Worm (Caenorhabditis elegans) whole organism, late embryonic: ENCODE measurements around the gene unc-1.

Source experiments
- C08G9.2 ChIP-seq: sonication (generic microtip); optimal IDR thresholded peaks from 2 replicates; lab custom pipeline; 2016; ENCODE audit warnings: mild to moderate bottlenecking, missing genetic modification characterization, moderate library complexity, missing compliant biosample characterization
- C38D4.7 ChIP-seq: fragments of 200-800 bp; sonication (Bioruptor generic); optimal IDR thresholded peaks from 2 replicates; lab custom pipeline; 2018; ENCODE audit warnings: mild to moderate bottlenecking, missing genetic modification characterization, moderate library complexity, missing compliant biosample characterization
- F13H6.1 ChIP-seq: sonication (generic microtip); optimal IDR thresholded peaks from 2 replicates; lab custom pipeline; 2016; ENCODE audit warnings: missing genetic modification characterization, missing compliant biosample characterization
- K09A11.1 ChIP-seq: sonication (generic microtip); optimal IDR thresholded peaks from 2 replicates; lab custom pipeline; 2017; ENCODE audit warnings: antibody characterized with exemption, mild to moderate bottlenecking, missing genetic modification characterization, missing compliant biosample characterization; ENCODE audit not compliant: insufficient read depth
- T23F11.4 ChIP-seq: fragments of 200-800 bp; sonication (Bioruptor generic); optimal IDR thresholded peaks from 2 replicates; lab custom pipeline; 2018; ENCODE audit warnings: mild to moderate bottlenecking, missing genetic modification characterization, missing compliant biosample characterization
- Y22D7AL.16 ChIP-seq: sonication (generic microtip); optimal IDR thresholded peaks from 2 replicates; lab custom pipeline; 2016; ENCODE audit warnings: missing genetic modification characterization, missing compliant biosample characterization
- ahr-1 ChIP-seq: sonication (generic microtip); optimal IDR thresholded peaks from 2 replicates; lab custom pipeline; 2016; ENCODE audit warnings: missing genetic modification characterization, missing compliant biosample characterization
- ama-1 ChIP-seq: fragments of 150-350 bp; optimal IDR thresholded peaks from 2 replicates; lab custom pipeline; 2014
- ceh-18 ChIP-seq: sonication (generic microtip); optimal IDR thresholded peaks from 2 replicates; lab custom pipeline; 2016; ENCODE audit warnings: missing genetic modification characterization, missing compliant biosample characterization
- ceh-19 ChIP-seq: fragments of 200-800 bp; sonication (Bioruptor generic); optimal IDR thresholded peaks from 2 replicates; lab custom pipeline; 2018; ENCODE audit warnings: mild to moderate bottlenecking, missing genetic modification characterization, missing compliant biosample characterization
- ceh-2 ChIP-seq: sonication (generic microtip); optimal IDR thresholded peaks from 2 replicates; lab custom pipeline; 2016; ENCODE audit warnings: missing genotype, missing genetic modification characterization, missing compliant biosample characterization
- ceh-22 ChIP-seq: sonication (generic microtip); optimal IDR thresholded peaks from 2 replicates; lab custom pipeline; 2017; ENCODE audit warnings: missing biosample characterization, missing genetic modification characterization
- ceh-24 ChIP-seq: sonication (generic microtip); optimal IDR thresholded peaks from 2 replicates; lab custom pipeline; 2016; ENCODE audit warnings: mild to moderate bottlenecking, missing genetic modification characterization, missing compliant biosample characterization
- ceh-31 ChIP-seq: sonication (generic microtip); optimal IDR thresholded peaks from 2 replicates; lab custom pipeline; 2016; ENCODE audit warnings: missing genetic modification characterization, missing compliant biosample characterization
- ceh-34 ChIP-seq: sonication (generic microtip); optimal IDR thresholded peaks from 2 replicates; lab custom pipeline; 2016; ENCODE audit warnings: mild to moderate bottlenecking, missing genetic modification characterization, missing compliant biosample characterization
- ceh-45 ChIP-seq: fragments of 200-800 bp; sonication (Bioruptor generic); IDR thresholded peaks from 2 replicates; pipeline ENCODE4 v1.3.6; 2022; ENCODE audit warnings: missing genetic modification reagents, missing genetic modification characterization, missing compliant biosample characterization
- ceh-48 ChIP-seq: sonication (generic microtip); optimal IDR thresholded peaks from 2 replicates; lab custom pipeline; 2016; ENCODE audit warnings: missing genetic modification characterization, inconsistent platforms, missing compliant biosample characterization
- ceh-9 ChIP-seq: sonication (generic microtip); optimal IDR thresholded peaks from 2 replicates; lab custom pipeline; 2016; ENCODE audit warnings: mild to moderate bottlenecking, missing genetic modification characterization, inconsistent platforms, missing compliant biosample characterization
- che-1 ChIP-seq: sonication (generic microtip); optimal IDR thresholded peaks from 2 replicates; lab custom pipeline; 2016; ENCODE audit warnings: mild to moderate bottlenecking, missing genetic modification characterization, missing compliant biosample characterization
- dmd-4 ChIP-seq: sonication (generic microtip); optimal IDR thresholded peaks from 2 replicates; lab custom pipeline; 2016; ENCODE audit warnings: borderline replicate concordance, missing genetic modification characterization, missing compliant biosample characterization
- dve-1 ChIP-seq: sonication (generic microtip); optimal IDR thresholded peaks from 2 replicates; lab custom pipeline; 2017; ENCODE audit warnings: antibody characterized with exemption, mild to moderate bottlenecking, missing genetic modification characterization, missing compliant biosample characterization
- ets-4 ChIP-seq: sonication (generic microtip); optimal IDR thresholded peaks from 2 replicates; lab custom pipeline; 2016; ENCODE audit warnings: missing genetic modification characterization, missing compliant biosample characterization
- eyg-1 ChIP-seq: sonication (generic microtip); optimal IDR thresholded peaks from 2 replicates; lab custom pipeline; 2016; ENCODE audit warnings: missing genotype, missing genetic modification characterization, missing compliant biosample characterization
- fax-1 ChIP-seq: sonication (generic microtip); optimal IDR thresholded peaks from 2 replicates; lab custom pipeline; 2016; ENCODE audit warnings: missing genotype, missing genetic modification characterization, missing compliant biosample characterization
- fkh-10 ChIP-seq: fragments of 150-350 bp; optimal IDR thresholded peaks from 2 replicates; lab custom pipeline; 2014; ENCODE audit warnings: missing biosample characterization, missing genetic modification reagents, missing genetic modification characterization
- gmeb-2 ChIP-seq: sonication (generic microtip); optimal IDR thresholded peaks from 2 replicates; lab custom pipeline; 2016; ENCODE audit warnings: missing genetic modification characterization, inconsistent platforms, missing compliant biosample characterization
- hlh-13 ChIP-seq: fragments of 200-800 bp; sonication (Bioruptor generic); optimal IDR thresholded peaks from 2 replicates; lab custom pipeline; 2018; ENCODE audit warnings: mild to moderate bottlenecking, missing genetic modification characterization, missing compliant biosample characterization
- hlh-30 ChIP-seq: sonication (generic microtip); optimal IDR thresholded peaks from 2 replicates; lab custom pipeline; 2017; ENCODE audit warnings: antibody characterized with exemption, missing genetic modification characterization, missing compliant biosample characterization; ENCODE audit not compliant: insufficient read depth
- hlh-6 ChIP-seq: sonication (generic microtip); optimal IDR thresholded peaks from 2 replicates; lab custom pipeline; 2016; ENCODE audit warnings: missing genotype, missing genetic modification characterization, missing compliant biosample characterization
- hlh-8 ChIP-seq: sonication (generic microtip); optimal IDR thresholded peaks from 2 replicates; lab custom pipeline; 2016; ENCODE audit warnings: missing genotype, missing genetic modification characterization, missing compliant biosample characterization
- lin-11 ChIP-seq: fragments of 200-800 bp; sonication (Bioruptor generic); optimal IDR thresholded peaks from 2 replicates; lab custom pipeline; 2018; ENCODE audit warnings: mild to moderate bottlenecking, missing genetic modification characterization, missing compliant biosample characterization
- madf-2 ChIP-seq: sonication (generic microtip); optimal IDR thresholded peaks from 2 replicates; lab custom pipeline; 2017; ENCODE audit warnings: missing genetic modification characterization, missing compliant biosample characterization
- mec-3 ChIP-seq: sonication (generic microtip); optimal IDR thresholded peaks from 2 replicates; lab custom pipeline; 2016; ENCODE audit warnings: borderline replicate concordance, missing genetic modification characterization, missing compliant biosample characterization
- nfya-1 ChIP-seq: sonication (generic microtip); optimal IDR thresholded peaks from 2 replicates; lab custom pipeline; 2017; ENCODE audit warnings: missing genetic modification characterization, mild to moderate bottlenecking, missing compliant biosample characterization, antibody characterized with exemption, moderate library complexity
- pag-3 ChIP-seq: sonication (generic microtip); optimal IDR thresholded peaks from 2 replicates; lab custom pipeline; 2016; ENCODE audit warnings: missing compliant biosample characterization, missing genetic modification characterization, borderline replicate concordance
- pha-2 ChIP-seq: sonication (generic microtip); optimal IDR thresholded peaks from 2 replicates; lab custom pipeline; 2017; ENCODE audit warnings: mild to moderate bottlenecking, missing genetic modification characterization, missing compliant biosample characterization
- ref-2 ChIP-seq: sonication (generic microtip); optimal IDR thresholded peaks from 2 replicates; lab custom pipeline; 2016; ENCODE audit warnings: missing genetic modification characterization, missing compliant biosample characterization
- sdc-2 ChIP-seq: sonication (generic microtip); optimal IDR thresholded peaks from 2 replicates; lab custom pipeline; 2016; ENCODE audit warnings: missing genotype, missing genetic modification characterization, missing compliant biosample characterization
- sox-2 ChIP-seq: fragments of 200-800 bp; sonication (Bioruptor generic); IDR thresholded peaks from 2 replicates; pipeline ENCODE4 v1.3.6; 2022; ENCODE audit warnings: missing genetic modification reagents, missing genetic modification characterization, missing compliant biosample characterization
- tbx-7 ChIP-seq: sonication (generic microtip); optimal IDR thresholded peaks from 2 replicates; lab custom pipeline; 2016; ENCODE audit warnings: missing genotype, missing genetic modification characterization, missing compliant biosample characterization
- ttx-3 ChIP-seq: sonication (generic microtip); optimal IDR thresholded peaks from 2 replicates; lab custom pipeline; 2016; ENCODE audit warnings: missing genetic modification reagents, missing genetic modification characterization, missing compliant biosample characterization
- unc-3 ChIP-seq, 2 experiments: fragments of 200-800 bp in 1 of 2; sonication (Bioruptor generic) in 1 of 2; sonication (generic microtip) in 1 of 2; conservative IDR thresholded peaks in 1 of 2; optimal IDR thresholded peaks in 1 of 2; 2 replicates each; pipeline versions ENCODE4 v1.3.6 to Lab custom; 2016 to 2022; ENCODE audit warnings: missing compliant biosample characterization in 2 of 2, missing genetic modification characterization in 2 of 2, missing genetic modification reagents in 1 of 2
- unc-42 ChIP-seq: sonication (generic microtip); optimal IDR thresholded peaks from 2 replicates; lab custom pipeline; 2016; ENCODE audit warnings: missing genotype, missing genetic modification characterization, missing compliant biosample characterization
- unc-55 ChIP-seq: sonication (generic microtip); optimal IDR thresholded peaks from 2 replicates; lab custom pipeline; 2017; ENCODE audit warnings: missing biosample characterization, missing genetic modification reagents, missing genetic modification characterization
- unc-86 ChIP-seq: sonication (generic microtip); optimal IDR thresholded peaks from 2 replicates; lab custom pipeline; 2016; ENCODE audit warnings: missing genetic modification characterization, missing compliant biosample characterization
- zip-5 ChIP-seq: sonication (generic microtip); optimal IDR thresholded peaks from 2 replicates; lab custom pipeline; 2016; ENCODE audit warnings: missing genetic modification characterization, missing compliant biosample characterization
- ztf-16 ChIP-seq: sonication (generic microtip); optimal IDR thresholded peaks from 2 replicates; lab custom pipeline; 2017; ENCODE audit warnings: missing genetic modification characterization, missing compliant biosample characterization

Gene unc-1

ce11 chrX:1096808-1097207 lies 34.6 kb upstream of the unc-1 start, which contains the start of the genes pigx-1 and rme-6:
Gene pigx-1, minus strand, starts transcription at chrX:1097013.
Gene rme-6, plus strand, starts transcription at chrX:1097152.
- TF ChIP-seq nfya-1 (tag; lab: Kevin White, UChicago) (peak; percentile 24), pag-3 (tag; lab: Kevin White, UChicago) (no peak), ceh-48 (peak; percentile 10)

ce11 chrX:1094332-1094731 lies 32.1 kb upstream of the unc-1 start:
- TF ChIP-seq hlh-13 (no peak), ztf-16 (tag; lab: Kevin White, UChicago) (no peak), ttx-3 (tag; lab: Kevin White, UChicago) (no peak), pha-2 (tag; lab: Kevin White, UChicago) (no peak), hlh-6 (tag; lab: Kevin White, UChicago) (no peak), ceh-31 (tag; lab: Kevin White, UChicago) (no peak), unc-42 (no peak), hlh-30 (no peak), nfya-1 (tag; lab: Kevin White, UChicago) (no peak), Y22D7AL.16 (tag; lab: Kevin White, UChicago) (no peak), che-1 (tag; lab: Kevin White, UChicago) (no peak), zip-5 (tag; lab: Kevin White, UChicago) (no peak), ceh-22 (tag; lab: Kevin White, UChicago) (no peak), eyg-1 (tag; lab: Kevin White, UChicago) (no peak), C38D4.7 (GFP tag; lab: Kevin White, UChicago) (no peak), unc-86 (tag; lab: Kevin White, UChicago) (no peak), ceh-48 (no peak)

- TF ChIP-seq dmd-4 (tag; lab: Kevin White, UChicago) (no peak), dve-1 (tag; lab: Kevin White, UChicago) (peak; percentile 72), sdc-2 (tag; lab: Kevin White, UChicago) (peak; percentile 88), F13H6.1 (tag; lab: Kevin White, UChicago) (peak; percentile 85), ahr-1 (no peak), C08G9.2 (tag; lab: Kevin White, UChicago) (peak; percentile 49), ama-1 (no peak), ceh-18 (tag; lab: Kevin White, UChicago) (peak; percentile 99), mec-3 (tag; lab: Kevin White, UChicago) (no peak), lin-11 (tag; lab: Kevin White, UChicago) (no peak), ref-2 (tag; lab: Kevin White, UChicago) (peak; percentile 74), ttx-3 (tag; lab: Kevin White, UChicago) (no peak), pag-3 (tag; lab: Kevin White, UChicago) (no peak), ceh-34 (tag; lab: Kevin White, UChicago) (peak; percentile 91), ets-4 (peak; percentile 64), unc-42 (peak; percentile 84), che-1 (tag; lab: Kevin White, UChicago) (no peak), T23F11.4 (no peak), K09A11.1 (peak; percentile 7), hlh-30 (peak; percentile 97), eyg-1 (tag; lab: Kevin White, UChicago) (no peak), nfya-1 (tag; lab: Kevin White, UChicago) (peak; percentile 95), unc-3 (GFP tag; conservative IDR thresholded peaks at IDR 0.05; lab: Robert Waterston, UW) (no peak), unc-3 (tag; optimal IDR thresholded peaks at IDR 0.05; lab: Kevin White, UChicago) (peak; percentile 31), hlh-8 (tag; lab: Kevin White, UChicago) (peak; percentile 86), sox-2 (peak; percentile 70), C38D4.7 (GFP tag; lab: Kevin White, UChicago) (no peak), ceh-9 (tag; lab: Kevin White, UChicago) (no peak), ceh-2 (tag; lab: Kevin White, UChicago) (peak; percentile 80), unc-86 (tag; lab: Kevin White, UChicago) (no peak), madf-2 (peak; percentile 63), tbx-7 (no peak), gmeb-2 (no peak), fax-1 (tag; lab: Kevin White, UChicago) (peak; percentile 43), ceh-45 (GFP tag; lab: Robert Waterston, UW) (no peak), ceh-19 (GFP tag; lab: Kevin White, UChicago) (peak; percentile 8), ceh-24 (no peak), fkh-10 (GFP tag; lab: Kevin White, UChicago) (no peak), unc-55 (GFP tag; lab: Kevin White, UChicago) (peak; percentile 100)
Observed at ce11 chrX:1093154-1093553, 30.9 kb upstream of the unc-1 start.
